Worm (Caenorhabditis elegans): ENCODE measurements around the gene tag-293.

- TF ChIP-seq sox-4 (tag; optimal IDR thresholded peaks at IDR 0.05) (no peak), hlh-30 (tag; optimal IDR thresholded peaks at IDR 0.05; ENCODE audit: insufficient read depth) (no peak), tbx-7 (tag; optimal IDR thresholded peaks at IDR 0.05) (no peak), sdc-2 (tag; optimal IDR thresholded peaks at IDR 0.05) (no peak), che-1 (tag; optimal IDR thresholded peaks at IDR 0.05) (no peak), ama-1 (optimal IDR thresholded peaks at IDR 0.05) (no peak), ceh-19 (GFP tag; optimal IDR thresholded peaks at IDR 0.05) (no peak), ttx-3 (tag; optimal IDR thresholded peaks at IDR 0.05) (no peak), pqm-1 (tag; optimal IDR thresholded peaks at IDR 0.05) (no peak), ztf-16 (tag; optimal IDR thresholded peaks at IDR 0.05) (no peak)
These were observed 43.8 kb upstream of the tag-293 start, which contains the start of gene gst-41 for ce11 chrV:7399202-7399601.
